Worm (Caenorhabditis elegans) whole organism, early embryonic: ENCODE data around the gene F31D5.2.

Source experiments
- B0310.2 ChIP-seq: sonication (generic microtip); optimal IDR thresholded peaks from 2 replicates; lab custom pipeline; 2016; ENCODE audit warnings: mild to moderate bottlenecking, missing genetic modification characterization, missing compliant biosample characterization
- F13C5.2 ChIP-seq: sonication (generic microtip); optimal IDR thresholded peaks from 2 replicates; lab custom pipeline; 2017; ENCODE audit warnings: mild to moderate bottlenecking, missing genetic modification characterization, inconsistent platforms, missing compliant biosample characterization
- ama-1 ChIP-seq: fragments of 150-350 bp; optimal IDR thresholded peaks from 2 replicates; lab custom pipeline; 2014
- ceh-13 ChIP-seq: fragments of 200-800 bp; sonication (Bioruptor generic); optimal IDR thresholded peaks from 2 replicates; lab custom pipeline; 2018; ENCODE audit warnings: mild to moderate bottlenecking, missing genetic modification characterization, missing compliant biosample characterization
- ceh-36 ChIP-seq: sonication (generic microtip); optimal IDR thresholded peaks from 2 replicates; lab custom pipeline; 2016; ENCODE audit warnings: missing genetic modification characterization, inconsistent platforms, missing compliant biosample characterization
- flt-1 ChIP-seq: fragments of 200-800 bp; sonication (Bioruptor generic); IDR thresholded peaks from 2 replicates; pipeline ENCODE4 v1.3.6; 2022; ENCODE audit warnings: missing genetic modification characterization, missing compliant biosample characterization
- hmg-4 ChIP-seq: fragments of 200-800 bp; sonication (Bioruptor generic); optimal IDR thresholded peaks from 2 replicates; lab custom pipeline; 2018; ENCODE audit warnings: mild to moderate bottlenecking, missing genetic modification characterization, missing compliant biosample characterization
- hnd-1 ChIP-seq: sonication (generic microtip); optimal IDR thresholded peaks from 2 replicates; lab custom pipeline; 2016; ENCODE audit warnings: missing genetic modification characterization, missing compliant biosample characterization
- pes-1 ChIP-seq: fragments of 200-800 bp; sonication (Bioruptor generic); IDR thresholded peaks from 2 replicates; pipeline ENCODE4 v1.3.6; 2022; ENCODE audit warnings: missing genetic modification reagents, missing genetic modification characterization, missing compliant biosample characterization
- scrt-1 ChIP-seq: fragments of 200-800 bp; sonication (Bioruptor generic); IDR thresholded peaks from 2 replicates; pipeline ENCODE4 v1.3.6; 2022; ENCODE audit warnings: missing genetic modification characterization, missing compliant biosample characterization

DNA sequence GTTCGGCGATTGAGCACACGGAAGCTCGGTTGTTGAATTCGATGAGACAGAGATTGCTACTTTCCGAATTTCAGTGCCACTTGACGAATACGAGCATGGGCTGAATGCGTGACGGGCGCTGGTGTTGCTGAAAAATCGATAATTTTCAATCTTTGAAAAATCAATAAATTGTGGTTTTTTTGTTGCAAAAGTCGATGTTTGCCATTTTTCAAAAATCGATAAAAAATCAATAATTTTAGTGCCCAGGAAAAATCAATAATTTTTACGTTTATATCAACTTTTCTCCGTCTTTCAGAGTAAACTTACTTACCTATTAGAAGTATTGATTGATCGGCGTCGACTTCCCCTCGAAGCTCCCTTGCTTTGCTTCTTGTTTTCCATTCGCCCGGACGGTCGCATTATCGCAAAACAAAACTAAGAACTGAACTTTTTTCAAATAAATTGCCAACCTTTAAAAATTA is 41.2 kb downstream of the F31D5.2 start, which contains the start of gene C16A11.7:
- TF ChIP-seq B0310.2 (tag; lab: Kevin White, UChicago), result no peak
- TF ChIP-seq hmg-4 (GFP tag; lab: Kevin White, UChicago), result no peak
- no peak for TF ChIP-seq hnd-1 (tag; lab: Kevin White, UChicago)
- TF ChIP-seq flt-1 (GFP tag; lab: Robert Waterston, UW), result no peak
- no peak for TF ChIP-seq scrt-1 (GFP tag; lab: Robert Waterston, UW)
- TF ChIP-seq ama-1 (lab: Kevin White, UChicago), result no peak
- no peak for TF ChIP-seq F13C5.2
- TF ChIP-seq ceh-13, result no peak
- no peak for TF ChIP-seq pes-1 (GFP tag; lab: Robert Waterston, UW)
- no peak for TF ChIP-seq ceh-36 (tag; lab: Kevin White, UChicago)
